Fruit fly (Drosophila melanogaster) whole organism, wandering third instar larva: ENCODE measurements around the gene Ankle2.

Experiments
- Abd-B ChIP-seq: fragments of >200 bp; optimal IDR thresholded peaks from 2 replicates; lab custom pipeline; 2017; ENCODE audit warnings: missing biosample characterization, missing genetic modification characterization
- CG9705 ChIP-seq: fragments of 200-800 bp; sonication (Bioruptor generic); optimal IDR thresholded peaks from 2 replicates; lab custom pipeline; 2018; ENCODE audit warnings: missing biosample characterization, mild to moderate bottlenecking, missing genetic modification characterization
- CrebA ChIP-seq: fragments of 200-800 bp; sonication (Bioruptor generic); optimal IDR thresholded peaks from 2 replicates; lab custom pipeline; 2016; ENCODE audit warnings: missing biosample characterization, mild to moderate bottlenecking, missing genetic modification characterization, borderline replicate concordance
- Hr78 ChIP-seq: fragments of >200 bp; optimal IDR thresholded peaks from 2 replicates; lab custom pipeline; 2017; ENCODE audit warnings: missing biosample characterization, missing genetic modification characterization
- Hr83 ChIP-seq: fragments of 200-300 bp; sonication (Bioruptor generic); optimal IDR thresholded peaks from 2 replicates; lab custom pipeline; 2016; ENCODE audit warnings: missing biosample characterization, mild to moderate bottlenecking, missing genetic modification characterization, moderate library complexity; ENCODE audit not compliant: poor library complexity, severe bottlenecking
- Jra ChIP-seq: sonication (Bioruptor generic); optimal IDR thresholded peaks from 2 replicates; lab custom pipeline; 2016; ENCODE audit warnings: missing biosample characterization, missing genetic modification characterization
- Myc ChIP-seq: fragments of >200 bp; optimal IDR thresholded peaks from 2 replicates; lab custom pipeline; 2017
- Vsx2 ChIP-seq: fragments of 200-300, 225-300 bp; sonication (Bioruptor generic); optimal IDR thresholded peaks from 2 replicates; lab custom pipeline; 2018; ENCODE audit warnings: missing biosample characterization, missing genetic modification characterization; ENCODE audit not compliant: partially characterized antibody
- br ChIP-seq: fragments of 200-800 bp; sonication (Bioruptor generic); optimal IDR thresholded peaks from 2 replicates; lab custom pipeline; 2016; ENCODE audit warnings: missing biosample characterization, missing genetic modification characterization
- dl ChIP-seq, 2 experiments: fragments of 175-275, 200-275 bp in 1 of 2; fragments of 200-275 bp in 1 of 2; sonication (Bioruptor generic); optimal IDR thresholded peaks; lab custom pipeline; 2018; ENCODE audit warnings: mild to moderate bottlenecking in 2 of 2, missing biosample characterization in 2 of 2, missing genetic modification characterization in 2 of 2, moderate library complexity in 2 of 2; ENCODE audit not compliant: partially characterized antibody in 2 of 2, insufficient read depth in 1 of 2
- dmrt93B ChIP-seq: fragments of 200-800 bp; sonication (Bioruptor generic); optimal IDR thresholded peaks from 2 replicates; lab custom pipeline; 2018; ENCODE audit warnings: missing biosample characterization, mild to moderate bottlenecking, missing genetic modification characterization
- dsf ChIP-seq: sonication (Bioruptor generic); optimal IDR thresholded peaks from 2 replicates; lab custom pipeline; 2016; ENCODE audit warnings: missing biosample characterization, missing genetic modification characterization, borderline replicate concordance
- ey ChIP-seq: fragments of 200-800 bp; sonication (Bioruptor generic); optimal IDR thresholded peaks from 2 replicates; lab custom pipeline; 2016; ENCODE audit warnings: missing biosample characterization, missing genetic modification characterization
- foxo ChIP-seq, 2 experiments: fragments of 200-800 bp; sonication (Bioruptor generic); optimal IDR thresholded peaks; 2 replicates in 1 of 2; 3 replicates in 1 of 2; lab custom pipeline; 2016 to 2017; ENCODE audit warnings: missing biosample characterization in 2 of 2, missing genetic modification characterization in 2 of 2
- h ChIP-seq: fragments of 200-800 bp; sonication (Bioruptor generic); optimal IDR thresholded peaks from 3 replicates; lab custom pipeline; 2016; ENCODE audit warnings: missing biosample characterization, mild to moderate bottlenecking, missing genetic modification characterization
- lola ChIP-seq: fragments of >200 bp; optimal IDR thresholded peaks from 2 replicates; lab custom pipeline; 2017; ENCODE audit warnings: missing biosample characterization, missing genetic modification characterization
- pan ChIP-seq: fragments of >200 bp; optimal IDR thresholded peaks from 2 replicates; lab custom pipeline; 2017
- psq ChIP-seq: fragments of 200-800 bp; sonication (Bioruptor generic); optimal IDR thresholded peaks from 3 replicates; lab custom pipeline; 2017; ENCODE audit warnings: missing biosample characterization, mild to moderate bottlenecking, missing genetic modification characterization, moderate library complexity
- rgr ChIP-seq: fragments of 200-800 bp; sonication (Bioruptor generic); optimal IDR thresholded peaks from 3 replicates; lab custom pipeline; 2016; ENCODE audit warnings: missing biosample characterization, mild to moderate bottlenecking, missing genetic modification characterization
- sv ChIP-seq: fragments of 200-800 bp; sonication (Bioruptor generic); optimal IDR thresholded peaks from 3 replicates; lab custom pipeline; 2016; ENCODE audit warnings: missing biosample characterization, missing genetic modification characterization

Ankle2 gene

DNA sequence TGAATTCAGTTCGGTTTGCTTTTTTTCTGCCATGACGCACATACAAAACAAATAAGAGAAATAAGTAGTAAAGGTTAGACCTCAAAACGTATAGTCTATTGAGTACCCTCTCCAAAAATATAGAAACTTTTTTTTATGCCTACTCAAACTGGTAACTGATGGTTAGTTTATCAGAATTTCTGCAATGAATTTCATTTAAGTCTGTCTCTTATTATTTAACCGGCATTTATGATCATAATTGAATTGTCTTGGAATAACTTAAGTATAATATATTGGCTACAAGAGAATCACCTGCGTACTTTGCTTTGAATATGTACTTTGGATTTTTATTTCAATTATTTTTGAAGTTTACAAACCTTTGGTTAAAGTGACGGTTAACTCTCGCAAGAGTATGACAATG, 55.5 kb downstream of the Ankle2 start:
- no peak for TF ChIP-seq h (GFP tag; lab: Kevin White, UChicago)
- TF ChIP-seq dmrt93B (GFP tag; lab: Kevin White, UChicago): no peak

DNA sequence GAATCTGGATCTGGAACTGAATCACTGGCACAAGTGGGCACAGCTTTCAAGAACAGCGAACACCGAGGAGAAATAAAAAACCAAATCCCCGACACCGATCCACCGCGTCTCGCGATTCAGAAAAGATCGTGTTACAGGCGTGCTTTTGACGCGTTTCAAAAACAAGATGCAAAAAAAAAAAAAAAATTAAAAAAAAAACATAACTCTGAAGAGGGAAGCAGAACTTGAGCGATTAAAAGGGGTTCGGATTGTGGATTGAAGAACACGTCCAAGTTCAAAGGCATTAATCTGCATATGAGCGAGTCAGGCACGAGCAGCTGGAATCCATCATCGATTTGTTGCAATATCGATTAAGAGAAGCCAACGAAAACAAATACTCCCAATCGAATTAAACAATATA, 56.5 kb downstream of the Ankle2 start:
- TF ChIP-seq Myc (lab: Kevin White, UChicago): no peak
- TF ChIP-seq sv (GFP tag; lab: Kevin White, UChicago): no peak
- TF ChIP-seq pan (lab: Kevin White, UChicago): no peak
- TF ChIP-seq Jra (GFP tag; lab: Kevin White, UChicago): no peak
- no peak for TF ChIP-seq dsf
- TF ChIP-seq Vsx2 (GFP tag; lab: Kevin White, UChicago): no peak
- no peak for TF ChIP-seq h (GFP tag; lab: Kevin White, UChicago)
- TF ChIP-seq rgr (GFP tag; lab: Kevin White, UChicago): no peak
- TF ChIP-seq ey (GFP tag; lab: Kevin White, UChicago): no peak
- no peak for TF ChIP-seq lola (GFP tag; lab: Kevin White, UChicago)
- TF ChIP-seq CrebA: no peak
- TF ChIP-seq Hr83 (GFP tag; lab: Kevin White, UChicago): no peak
- no peak for TF ChIP-seq br (GFP tag; lab: Kevin White, UChicago)
- no peak for TF ChIP-seq Abd-B (GFP tag; lab: Kevin White, UChicago)
- no peak for TF ChIP-seq Hr78 (GFP tag; lab: Kevin White, UChicago)
- TF ChIP-seq dl (GFP tag; optimal IDR thresholded peaks at IDR 0.05; lab: Kevin White, UChicago; ENCODE audit: insufficient read depth in 1 of 2, partially characterized antibody in 2 of 2): no peak
- no peak for TF ChIP-seq foxo (GFP tag; optimal IDR thresholded peaks at IDR 0.05; lab: Kevin White, UChicago)
- no peak for TF ChIP-seq CG9705 (GFP tag; lab: Kevin White, UChicago)
- TF ChIP-seq psq (GFP tag; lab: Kevin White, UChicago): no peak
